Worm (Caenorhabditis elegans): ENCODE measurements around the gene B0281.4.
A peak's percentile ranks its signal among the peaks of the same experiment; 100 is the strongest.
"Not testable (repeated sequence)": the region's sequence is repeated elsewhere in the genome, so short reads cannot be mapped to it uniquely, and the experiment has no call there.

Gene B0281.4

ce11 chrII:2277418-2277817 lies 21.2 kb downstream of the B0281.4 start, which contains the start of gene K09F6.15:
K09F6.15 (minus strand) TSS chrII:2277518.
- TF ChIP-seq npax-4 (tag; optimal IDR thresholded peaks at IDR 0.05) (no peak), sox-4 (tag; optimal IDR thresholded peaks at IDR 0.05) (no peak), fkh-10 (GFP tag; optimal IDR thresholded peaks at IDR 0.05) (no peak), odd-2 (tag; optimal IDR thresholded peaks at IDR 0.05) (no peak), hlh-8 (tag; optimal IDR thresholded peaks at IDR 0.05) (no peak), hlh-15 (tag; optimal IDR thresholded peaks at IDR 0.05) (no peak), nhr-11 (tag; optimal IDR thresholded peaks at IDR 0.05) (no peak), ceh-9 (tag; optimal IDR thresholded peaks at IDR 0.05) (no peak), tbx-2 (tag; optimal IDR thresholded peaks at IDR 0.05) (no peak), sdc-2 (tag; optimal IDR thresholded peaks at IDR 0.05) (no peak), ceh-45 (GFP tag; IDR thresholded peaks at IDR 0.05) (no peak), zip-5 (tag; optimal IDR thresholded peaks at IDR 0.05) (no peak), pat-9 (tag; optimal IDR thresholded peaks at IDR 0.05) (no peak), ztf-16 (tag; optimal IDR thresholded peaks at IDR 0.05) (no peak)

ce11 chrII:2273750-2274149 lies 24.9 kb downstream of the B0281.4 start:
- TF ChIP-seq nhr-232 (tag; optimal IDR thresholded peaks at IDR 0.05) (no peak), hlh-6 (tag; optimal IDR thresholded peaks at IDR 0.05) (peak; percentile 15)

- not testable (repeated sequence) for TF ChIP-seq elt-2, ttx-3, pha-2 (tag; optimal IDR thresholded peaks at IDR 0.05)
These were observed 43.8 kb downstream of the B0281.4 start, which contains the start of gene K09F6.3 for ce11 chrII:2254861-2255260. K09F6.3 (plus strand) TSS chrII:2255161.

ce11 chrII:2253676-2254075 lies 45.0 kb downstream of the B0281.4 start:
- TF ChIP-seq sdc-2 (tag; optimal IDR thresholded peaks at IDR 0.05) (no peak), pqm-1 (tag; optimal IDR thresholded peaks at IDR 0.05) (no peak), ceh-19 (GFP tag; optimal IDR thresholded peaks at IDR 0.05) (no peak), T23F11.4 (GFP tag; optimal IDR thresholded peaks at IDR 0.05) (no peak), lim-6 (tag; optimal IDR thresholded peaks at IDR 0.05) (no peak), unc-86 (tag; optimal IDR thresholded peaks at IDR 0.05) (no peak), che-1 (tag; optimal IDR thresholded peaks at IDR 0.05) (no peak)

DNA sequence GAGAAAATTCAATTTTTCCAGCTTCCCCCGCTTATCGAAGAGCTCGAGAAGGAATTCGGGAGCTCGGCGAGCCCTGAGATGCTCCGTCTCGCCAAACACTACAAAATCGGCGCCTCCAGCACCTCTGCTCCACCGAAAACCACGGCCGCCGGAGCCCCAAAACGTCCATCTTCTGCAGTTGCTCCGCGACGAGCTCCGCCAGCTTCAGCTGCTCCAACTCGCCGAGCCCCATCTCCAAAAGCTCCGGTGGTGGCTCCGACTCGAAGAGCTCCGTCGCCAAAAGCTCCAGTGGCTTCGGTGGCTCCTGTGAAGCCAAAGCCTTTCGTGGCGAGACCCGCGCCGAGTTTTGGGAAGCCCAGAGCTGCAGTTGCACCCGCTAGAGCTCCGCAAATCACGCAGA lies 47.0 kb downstream of the B0281.4 start:
- TF ChIP-seq tbx-7 (tag; optimal IDR thresholded peaks at IDR 0.05) (no peak), zip-5 (tag; optimal IDR thresholded peaks at IDR 0.05) (no peak), ceh-22 (tag; optimal IDR thresholded peaks at IDR 0.05) (no peak), ceh-34 (tag; optimal IDR thresholded peaks at IDR 0.05) (no peak), pros-1 (tag; optimal IDR thresholded peaks at IDR 0.05) (no peak), madf-2 (tag; optimal IDR thresholded peaks at IDR 0.05) (no peak), tbx-2 (tag; optimal IDR thresholded peaks at IDR 0.05) (no peak), hlh-6 (tag; optimal IDR thresholded peaks at IDR 0.05) (no peak), ttx-3 (tag; optimal IDR thresholded peaks at IDR 0.05) (no peak), pat-9 (tag; optimal IDR thresholded peaks at IDR 0.05) (no peak), K02D7.2 (tag; optimal IDR thresholded peaks at IDR 0.05) (no peak), elt-4 (tag; optimal IDR thresholded peaks at IDR 0.05) (no peak)
